Fruit fly (Drosophila melanogaster): ENCODE data around the gene sim.

sim gene

DNA sequence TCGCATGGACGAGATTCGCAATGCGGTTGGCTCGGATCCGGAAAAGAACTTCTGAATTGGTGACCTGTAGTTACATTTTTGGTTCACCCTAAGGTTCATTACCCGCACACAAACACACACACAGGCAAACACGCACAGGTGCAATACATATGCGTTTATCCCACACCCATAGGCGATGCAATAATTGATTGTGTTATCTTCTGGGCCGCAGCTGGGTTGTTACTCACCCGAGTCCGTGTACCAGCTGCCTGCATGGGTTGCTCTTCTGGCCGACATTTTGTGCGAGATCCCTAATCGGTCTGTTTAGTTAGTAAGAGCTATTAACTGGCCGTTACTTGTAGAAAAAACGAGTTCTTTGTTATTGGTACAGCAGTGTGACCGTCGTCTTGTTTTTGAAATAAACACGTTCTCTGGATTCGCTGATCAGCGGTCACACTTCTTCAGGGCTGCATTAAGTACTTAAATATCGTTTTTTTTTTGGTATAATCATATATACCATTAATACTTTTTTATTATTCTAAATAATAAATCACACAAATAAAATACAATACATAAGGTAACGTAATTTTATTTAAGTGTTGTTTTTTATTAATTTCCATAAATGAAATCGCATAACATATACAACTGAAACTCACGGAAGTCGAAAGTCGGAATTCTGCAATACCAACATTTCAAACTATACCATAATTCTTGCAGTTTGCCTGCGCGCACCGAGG, 46.5 kb upstream of the sim start, which contains the start of gene CG8031:
Gene CG8031, minus strand, starts transcription at position 406 of the 716 bp plus-strand sequence.
- TF ChIP-seq pb (GFP tag; optimal IDR thresholded peaks at IDR 0.05) (no peak), Scr (GFP tag; IDR thresholded peaks at IDR 0.05; ENCODE audit: partially characterized antibody) (no peak), Kr (GFP tag; optimal IDR thresholded peaks at IDR 0.05) (no peak), CG32767 (GFP tag; IDR thresholded peaks at IDR 0.05) (no peak), fd102C (GFP tag; optimal IDR thresholded peaks at IDR 0.05) (no peak), row (GFP tag; IDR thresholded peaks at IDR 0.05) (peak; percentile 38; the same call in 1 of the 3 replicates), toy (GFP tag; IDR thresholded peaks at IDR 0.05) (no peak), Myb (GFP tag; optimal IDR thresholded peaks at IDR 0.05) (peak; percentile 35), CG31224 (GFP tag; IDR thresholded peaks at IDR 0.05) (no peak), CG31365 (tag; optimal IDR thresholded peaks at IDR 0.05) (no peak), crp (GFP tag; optimal IDR thresholded peaks at IDR 0.05) (peak in 1 of 2 experiments; percentile 6), sisA (GFP tag; IDR thresholded peaks at IDR 0.05) (no peak), CG14050 (GFP tag; IDR thresholded peaks at IDR 0.05) (0 out of 3 replicates have a peak, but pooled peaks have one; percentile 18), bbx (GFP tag; IDR thresholded peaks at IDR 0.05; ENCODE audit: partially characterized antibody) (peak; percentile 32; the same call in 1 of the 2 replicates), tll (GFP tag; optimal IDR thresholded peaks at IDR 0.05) (peak in 1 of 2 experiments; percentile 5), CG2712 (tag; optimal IDR thresholded peaks at IDR 0.05) (peak; percentile 17), pzg (GFP tag; optimal IDR thresholded peaks at IDR 0.05) (peak; percentile 62), CG7928 (GFP tag; optimal IDR thresholded peaks at IDR 0.05) (peak; percentile 90), CG17829 (tag; optimal IDR thresholded peaks at IDR 0.05) (peak; percentile 7), dan (GFP tag; IDR thresholded peaks at IDR 0.05) (no peak), CG8478 (optimal IDR thresholded peaks at IDR 0.05) (peak; percentile 21), Ets97D (GFP tag; optimal IDR thresholded peaks at IDR 0.05) (peak; percentile 16), Bdp1 (GFP tag; optimal IDR thresholded peaks at IDR 0.05) (no peak), eve (GFP tag; optimal IDR thresholded peaks at IDR 0.05) (no peak), CG12659 (GFP tag; optimal IDR thresholded peaks at IDR 0.05) (peak; percentile 78), CG34224 (GFP tag; IDR thresholded peaks at IDR 0.05; ENCODE audit: partially characterized antibody) (peak; percentile 28; the same call in 2 of the 3 replicates), CG12391 (tag; optimal IDR thresholded peaks at IDR 0.05) (peak; percentile 41), ham (GFP tag; IDR thresholded peaks at IDR 0.05) (no peak), ci (GFP tag; IDR thresholded peaks at IDR 0.05) (0 out of 3 replicates have a peak, but pooled peaks have one; percentile 5), chinmo (GFP tag; IDR thresholded peaks at IDR 0.05; ENCODE audit: partially characterized antibody) (peak; percentile 91; the same call in 3 of the 4 replicates), Xrp1 (GFP tag; IDR thresholded peaks at IDR 0.05) (no peak), BEAF-32 (GFP tag; optimal IDR thresholded peaks at IDR 0.05) (peak; percentile 60), ATbp (GFP tag; optimal IDR thresholded peaks at IDR 0.05) (no peak), Dp (GFP tag; optimal IDR thresholded peaks at IDR 0.05) (peak; percentile 52), corto (GFP tag; optimal IDR thresholded peaks at IDR 0.05) (no peak), CG6791 (GFP tag; IDR thresholded peaks at IDR 0.05; ENCODE audit: partially characterized antibody) (no peak; the same call in 2 of the 3 replicates), CG7786 (GFP tag; optimal IDR thresholded peaks at IDR 0.05) (no peak), Bgb (GFP tag; IDR thresholded peaks at IDR 0.05; ENCODE audit: partially characterized antibody) (0 out of 2 replicates have a peak, but pooled peaks have one; percentile 17), bcd (GFP tag; optimal IDR thresholded peaks at IDR 0.05) (no peak), hkb (optimal IDR thresholded peaks at IDR 0.05) (peak; percentile 24), hkb (GFP tag; IDR thresholded peaks at IDR 0.05) (peak; percentile 29), CG12104 (GFP tag; optimal IDR thresholded peaks at IDR 0.05) (peak; percentile 14), YL-1 (GFP tag; optimal IDR thresholded peaks at IDR 0.05) (peak; percentile 46), CG8089 (GFP tag; optimal IDR thresholded peaks at IDR 0.05) (no peak), trem (tag; optimal IDR thresholded peaks at IDR 0.05) (peak; percentile 26), CG2116 (GFP tag; optimal IDR thresholded peaks at IDR 0.05) (peak; percentile 70), unpg (GFP tag; optimal IDR thresholded peaks at IDR 0.05) (no peak), seq (GFP tag; IDR thresholded peaks at IDR 0.05) (0 out of 2 replicates have a peak, but pooled peaks have one; percentile 9)

All from whole organism, embryonic.